Fruit fly (Drosophila melanogaster) S2 (cell line): Measurements from ENCODE around the gene Usp32.

Experiments
- CG8478 ChIP-seq: fragments of >200 bp; optimal IDR thresholded peaks from 2 replicates; lab custom pipeline; 2018
- CTCF ChIP-seq, 2 experiments: fragments of >200 bp; optimal IDR thresholded peaks; 2 replicates each; lab custom pipeline; 2018

Usp32 gene

DNA sequence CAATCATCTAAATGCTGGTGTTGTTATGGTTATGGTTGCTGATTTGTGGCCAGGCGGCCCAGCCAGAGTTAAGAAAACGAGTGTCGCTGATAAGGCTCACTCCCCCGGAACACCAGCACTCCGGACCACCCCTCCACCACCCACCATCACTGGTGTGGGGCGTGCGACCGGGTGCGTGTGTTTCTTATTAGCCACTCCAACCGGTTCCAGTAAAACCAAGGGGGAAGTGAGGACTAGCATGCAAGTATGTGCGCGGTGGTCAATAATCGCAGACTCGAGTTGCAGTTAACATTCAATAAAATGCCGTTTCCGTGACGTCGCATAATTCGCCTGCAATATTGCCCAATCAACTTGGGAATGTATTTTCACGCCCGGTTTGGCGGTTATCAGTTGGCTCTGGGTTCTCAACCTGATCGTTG lies 1.5 kb downstream of the Usp32 start:
- TF ChIP-seq CTCF (optimal IDR thresholded peaks at IDR 0.05; lab: Kevin White, UChicago) (no peak), CG8478 (lab: Kevin White, UChicago) (no peak)

DNA sequence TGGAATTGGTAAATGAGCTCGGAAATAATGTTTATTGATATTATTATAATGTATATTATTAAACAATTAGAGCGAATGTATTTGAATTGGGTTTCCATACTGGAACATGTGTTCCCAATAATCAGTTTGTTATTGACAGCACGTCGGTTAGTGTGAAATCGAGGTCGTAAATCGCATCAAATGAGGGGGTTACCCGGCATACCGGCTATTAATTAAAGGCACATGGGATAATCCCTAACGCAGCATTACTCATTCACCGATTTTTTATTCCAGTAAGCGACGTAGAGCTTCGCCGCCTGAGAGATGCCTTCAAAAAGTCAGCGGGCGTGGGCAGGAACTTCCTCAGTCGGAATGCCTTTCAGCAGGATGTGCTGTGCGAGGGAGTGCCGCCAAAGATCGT lies 2.5 kb downstream of the Usp32 start:
- TF ChIP-seq CG8478 (lab: Kevin White, UChicago) (no peak), CTCF (optimal IDR thresholded peaks at IDR 0.05; lab: Kevin White, UChicago) (no peak)

DNA sequence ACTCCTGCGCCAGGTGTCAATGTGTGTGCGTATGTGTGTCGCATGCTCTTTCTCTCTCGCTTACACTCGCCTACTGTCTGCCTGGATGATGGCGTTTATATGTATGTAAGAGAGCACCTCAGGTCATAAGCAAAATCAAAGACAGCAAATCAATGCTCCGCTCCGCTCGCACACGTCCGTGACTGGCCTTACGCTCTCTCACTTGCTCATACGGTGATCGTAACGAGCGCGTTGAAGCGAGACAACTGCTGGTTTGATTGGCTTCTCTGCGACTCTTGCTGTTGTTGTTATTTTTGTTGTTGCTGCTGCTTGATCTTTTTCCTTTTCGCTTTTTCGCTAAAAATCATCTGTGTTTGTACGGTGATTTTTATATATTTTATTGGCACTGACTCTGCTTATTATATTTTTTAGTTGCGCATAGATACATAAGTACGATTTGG lies 24.6 kb downstream of the Usp32 start:
- TF ChIP-seq CG8478 (lab: Kevin White, UChicago): no peak
- peak; percentile 17 to 49 for TF ChIP-seq CTCF (optimal IDR thresholded peaks at IDR 0.05; lab: Kevin White, UChicago)

DNA sequence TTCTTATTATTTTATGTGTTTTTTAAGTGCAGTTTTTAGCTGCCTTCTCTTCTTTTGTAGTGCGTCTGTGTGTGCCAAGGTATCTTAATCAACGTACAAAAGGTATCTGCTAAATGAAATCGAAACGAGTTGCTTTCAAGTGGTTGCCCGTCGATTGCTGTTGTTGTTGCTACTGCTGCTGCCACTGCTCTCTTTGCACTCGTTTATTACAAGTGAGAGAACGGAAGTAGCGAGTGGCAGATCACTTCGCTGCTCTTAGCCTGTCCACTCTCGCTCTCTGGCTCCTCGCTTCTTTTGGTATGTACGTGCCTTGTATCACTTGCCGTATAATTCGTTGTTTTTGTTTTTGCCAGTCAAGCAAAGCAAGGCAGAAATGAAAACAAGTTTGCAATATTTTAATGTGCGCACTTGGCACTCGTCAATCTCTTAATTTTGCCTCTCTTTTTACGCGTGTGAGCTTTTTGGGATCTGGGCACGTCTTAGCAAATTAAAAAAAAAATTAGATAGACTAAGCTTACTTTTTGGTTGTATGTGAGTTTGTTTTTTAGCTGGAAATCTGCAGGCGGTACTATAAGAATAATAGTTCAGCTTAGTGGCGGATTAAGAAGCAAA lies 25.4 kb downstream of the Usp32 start:
- TF ChIP-seq CG8478 (lab: Kevin White, UChicago): no peak

DNA sequence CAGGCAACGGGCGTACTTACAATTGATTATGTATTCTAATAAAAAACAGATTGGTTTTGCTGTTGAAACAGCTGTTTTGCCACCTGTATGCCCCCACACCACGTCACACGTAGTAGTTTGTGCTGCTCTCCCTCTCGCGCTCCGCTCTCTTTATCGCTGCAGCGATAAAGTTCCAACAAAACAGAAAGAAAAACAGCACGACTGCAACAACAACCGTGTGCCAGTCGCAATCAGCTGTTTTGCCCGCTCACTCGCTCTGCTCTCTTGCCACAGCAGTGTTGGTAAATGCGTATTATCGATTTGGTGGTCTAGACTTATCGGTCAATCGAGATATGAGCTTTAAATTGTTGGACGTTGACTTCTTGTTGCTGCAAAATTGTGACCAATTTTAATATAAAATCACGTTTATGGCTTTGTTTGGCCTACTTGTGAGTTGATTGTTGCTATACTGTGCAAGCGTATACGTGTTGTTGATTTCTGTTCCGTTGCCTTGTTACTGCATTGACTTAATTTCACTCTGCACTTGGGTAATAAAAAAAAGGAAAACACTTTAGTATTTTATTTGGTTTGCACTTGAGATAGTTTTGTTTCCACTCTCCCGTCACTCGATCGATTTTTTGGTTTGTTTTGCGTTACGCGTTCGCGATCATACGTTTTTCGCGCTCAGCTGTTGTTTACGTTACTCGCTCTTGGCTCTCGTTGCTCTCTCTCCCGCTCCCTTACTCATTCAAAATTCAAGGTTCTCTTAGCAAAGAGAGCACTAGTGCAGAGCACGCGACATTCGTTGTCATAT lies 26.1 kb downstream of the Usp32 start:
- TF ChIP-seq CG8478 (lab: Kevin White, UChicago) (no peak), CTCF (optimal IDR thresholded peaks at IDR 0.05; lab: Kevin White, UChicago) (no peak)

DNA sequence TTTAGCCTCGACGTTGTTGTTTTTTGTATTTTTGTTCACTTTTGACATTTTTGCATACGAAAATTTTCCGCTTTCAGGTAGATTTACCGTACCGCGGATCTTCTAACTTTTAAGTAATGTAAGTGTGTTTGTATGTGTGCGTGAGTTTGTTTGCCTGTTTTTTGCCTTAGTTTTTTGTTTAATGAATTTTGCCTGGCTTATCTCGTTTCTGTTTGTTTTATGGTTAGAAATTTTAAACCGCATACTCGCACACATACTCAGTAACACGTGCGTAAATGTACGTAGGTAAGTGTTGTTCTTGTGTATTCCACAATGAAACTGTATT lies 26.7 kb downstream of the Usp32 start:
- TF ChIP-seq CTCF (optimal IDR thresholded peaks at IDR 0.05; lab: Kevin White, UChicago) (no peak), CG8478 (lab: Kevin White, UChicago) (no peak)

DNA sequence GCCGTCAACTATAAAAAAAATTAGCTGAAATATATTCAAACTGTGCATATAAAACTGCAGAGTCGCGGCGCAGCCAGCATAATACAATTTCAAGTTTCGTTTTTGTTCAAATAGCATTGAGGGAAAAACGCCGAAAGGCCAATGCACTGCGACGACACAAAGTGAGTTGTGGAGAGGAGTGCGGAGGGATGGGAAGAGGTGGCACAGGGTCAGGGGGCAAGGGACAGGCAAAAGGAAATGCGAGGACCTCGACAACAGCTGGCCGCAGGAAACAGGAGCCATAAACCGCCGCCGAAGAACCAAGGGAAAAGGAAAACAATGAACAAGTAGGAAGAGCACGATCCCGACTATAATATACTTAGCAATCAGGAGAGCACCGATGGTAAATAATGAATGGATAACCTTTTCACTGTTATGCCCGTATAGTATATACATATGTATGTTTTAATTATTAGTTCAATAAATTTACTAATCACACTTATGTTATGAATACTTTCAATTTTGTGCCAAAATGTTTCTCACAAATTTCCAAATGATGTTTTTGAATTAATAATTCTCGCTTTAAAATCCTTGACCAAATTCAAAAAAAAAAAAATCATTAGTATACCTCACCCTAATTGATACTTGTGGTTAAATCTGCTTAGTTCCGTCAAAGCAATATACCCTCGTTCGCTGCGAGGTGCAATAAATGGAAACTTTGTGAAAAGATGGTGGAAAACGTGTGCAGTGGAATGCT lies 27.8 kb downstream of the Usp32 start:
- TF ChIP-seq CG8478 (lab: Kevin White, UChicago) (no peak), CTCF (optimal IDR thresholded peaks at IDR 0.05; lab: Kevin White, UChicago) (no peak)

DNA sequence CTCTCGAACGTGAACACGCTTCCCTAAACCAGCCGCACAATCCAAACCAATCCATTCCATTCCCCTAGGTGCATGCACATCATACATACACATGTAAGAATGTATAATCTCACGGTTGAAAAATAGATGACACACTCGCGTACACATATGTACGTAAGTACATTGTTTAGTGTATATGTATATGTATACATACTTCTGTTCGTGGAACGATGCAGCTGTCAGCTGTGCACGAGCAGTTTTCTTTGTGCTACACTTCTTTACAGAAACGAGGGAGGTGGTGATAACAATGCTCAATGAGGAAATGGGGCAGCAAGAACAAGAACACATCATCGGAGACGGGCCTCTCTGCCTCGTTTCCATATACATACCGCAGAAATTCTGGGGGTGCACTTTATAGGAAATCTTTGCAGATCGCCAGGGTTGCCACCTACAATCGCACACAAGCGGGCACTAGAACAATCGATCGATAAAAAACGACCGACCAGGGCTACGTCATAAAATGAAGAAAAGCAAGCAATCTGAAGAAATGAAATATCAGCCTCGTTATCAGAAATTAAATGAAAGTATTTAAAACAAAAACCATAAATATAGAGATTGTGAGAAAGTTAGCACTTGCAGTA lies 28.5 kb downstream of the Usp32 start:
- TF ChIP-seq CG8478 (lab: Kevin White, UChicago): no peak
- no peak for TF ChIP-seq CTCF (optimal IDR thresholded peaks at IDR 0.05; lab: Kevin White, UChicago)

DNA sequence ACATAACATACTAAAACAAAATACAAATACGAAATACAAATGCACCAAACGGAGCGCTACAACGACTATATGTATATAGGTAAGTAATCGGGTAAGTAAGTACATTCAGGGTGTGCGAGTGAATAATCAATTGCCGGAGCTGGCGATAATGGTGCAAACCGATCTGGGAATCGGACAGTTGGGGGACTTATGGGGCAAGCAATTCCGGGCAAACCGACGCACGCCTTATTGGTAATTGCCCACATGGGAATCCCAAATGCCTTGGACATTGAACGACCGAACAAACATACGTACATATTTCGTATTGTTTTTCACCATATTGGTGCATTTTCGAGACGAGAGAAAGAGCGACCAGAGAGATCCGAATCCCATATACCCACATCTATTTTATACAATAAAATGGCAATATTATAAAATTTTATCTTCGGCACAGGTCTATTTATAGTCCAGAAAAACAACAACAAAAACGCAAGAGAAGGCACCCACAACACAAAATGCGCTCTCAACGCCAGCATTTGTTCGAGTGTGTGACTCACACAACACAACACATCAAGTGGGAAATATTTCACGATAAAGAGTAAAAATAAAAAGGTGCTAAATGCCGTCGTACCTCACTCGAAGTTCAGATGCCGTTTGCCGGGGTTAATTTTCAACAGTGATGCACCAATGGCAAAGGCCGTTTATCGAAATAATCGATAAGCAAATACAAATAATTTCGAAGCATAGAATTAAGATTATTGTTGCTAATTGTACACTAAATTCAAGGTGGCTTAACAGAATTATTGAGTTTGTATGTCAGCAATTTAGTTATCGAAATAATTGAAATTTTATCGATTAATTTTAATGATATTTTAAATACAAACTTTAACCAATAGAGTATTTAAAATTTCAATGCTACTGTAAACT lies 29.5 kb downstream of the Usp32 start:
- TF ChIP-seq CG8478 (lab: Kevin White, UChicago) (no peak), CTCF (optimal IDR thresholded peaks at IDR 0.05; lab: Kevin White, UChicago) (no peak)

DNA sequence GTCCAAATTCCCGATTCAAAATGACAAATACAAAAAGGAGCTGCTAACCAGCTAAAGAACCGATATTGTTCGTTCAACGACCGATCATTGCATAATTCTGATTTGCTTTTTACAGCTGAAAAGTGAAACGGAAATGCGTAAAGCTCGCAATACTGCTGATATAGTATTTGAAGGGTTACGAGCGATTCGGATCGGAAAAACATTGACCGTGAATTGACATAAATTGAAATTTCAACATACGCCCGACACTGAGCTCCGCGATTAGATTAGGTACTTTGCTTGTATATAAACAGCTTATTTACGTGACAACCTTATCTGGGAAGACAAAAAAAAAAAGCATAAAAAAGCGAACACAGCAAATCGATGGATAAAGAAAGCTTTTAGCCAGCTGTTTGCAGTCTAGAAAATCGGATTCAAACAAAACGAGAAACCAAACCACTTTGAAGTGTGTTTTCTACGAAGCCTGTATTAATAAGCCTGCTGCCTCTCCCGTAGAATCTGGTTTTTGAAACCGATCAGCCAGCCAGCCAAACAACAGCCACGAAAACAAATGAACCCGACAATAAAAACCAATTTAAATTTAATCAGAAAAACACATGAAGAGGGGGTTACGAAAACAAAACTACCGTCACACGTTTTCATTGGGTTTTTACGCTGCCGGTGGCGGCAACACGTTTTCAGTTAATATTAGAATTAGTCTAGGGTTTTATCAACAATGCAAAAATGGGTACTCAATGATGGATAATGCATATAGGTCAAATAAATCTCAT lies 30.7 kb downstream of the Usp32 start:
- TF ChIP-seq CTCF (optimal IDR thresholded peaks at IDR 0.05; lab: Kevin White, UChicago): no peak
- no peak for TF ChIP-seq CG8478 (lab: Kevin White, UChicago)

DNA sequence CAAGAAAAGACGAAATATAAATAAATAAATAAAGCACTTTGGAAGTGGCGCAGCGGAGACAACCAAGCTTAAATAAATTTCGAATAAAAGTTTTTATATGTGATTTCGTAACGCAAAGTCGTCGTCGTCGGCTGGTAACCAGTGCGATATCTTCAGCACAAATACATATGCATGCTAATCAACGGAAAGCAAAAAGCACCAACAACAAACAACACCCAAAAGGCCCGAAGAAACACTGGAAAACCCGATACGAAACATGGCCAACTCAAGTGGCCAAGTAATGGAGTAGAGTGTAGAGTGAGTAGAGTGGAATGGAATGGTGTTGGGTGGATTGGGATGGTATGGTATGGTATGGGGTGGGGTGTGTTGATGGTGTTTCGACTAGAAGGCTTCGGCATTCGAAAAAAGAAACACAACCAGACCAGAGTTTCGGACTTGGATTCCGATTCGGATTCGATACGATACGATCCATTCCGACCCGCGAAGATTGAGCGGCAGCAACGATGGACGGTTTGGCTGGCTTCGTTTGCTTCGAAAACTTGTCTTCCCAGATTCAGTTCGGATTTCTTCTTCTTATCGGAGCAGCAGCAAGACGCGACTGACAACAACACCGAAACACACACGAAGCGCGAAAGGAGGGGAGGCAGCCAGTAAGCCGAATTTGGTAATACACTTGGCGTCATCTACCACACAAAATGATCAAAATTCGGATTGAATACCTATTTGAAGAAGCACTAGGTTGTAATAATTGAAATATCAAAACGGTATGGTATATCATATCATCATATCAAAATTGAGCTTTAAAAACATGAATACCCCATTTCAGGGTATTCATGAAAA lies 31.8 kb downstream of the Usp32 start:
- no peak for TF ChIP-seq CG8478 (lab: Kevin White, UChicago)
- no peak for TF ChIP-seq CTCF (optimal IDR thresholded peaks at IDR 0.05; lab: Kevin White, UChicago)

DNA sequence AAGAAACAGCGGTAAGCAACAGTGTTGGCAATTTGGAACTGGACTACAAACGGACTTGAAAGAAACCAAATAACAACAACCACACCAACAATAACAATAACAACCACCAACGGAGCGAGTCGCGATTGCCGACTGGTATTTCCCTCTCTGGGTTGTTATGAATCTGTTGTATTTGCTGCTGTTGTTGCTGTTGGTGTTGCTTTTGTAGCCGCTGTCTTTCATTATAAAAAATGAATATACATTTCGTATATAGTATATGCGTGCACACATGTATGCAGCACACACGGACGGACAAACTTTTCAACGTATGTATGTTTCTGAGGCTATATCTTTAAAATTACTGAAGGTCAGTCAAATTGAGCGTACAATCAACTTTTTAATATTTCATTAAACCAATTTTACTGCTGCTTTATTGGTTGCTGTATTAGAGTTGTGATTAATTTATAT lies 32.5 kb downstream of the Usp32 start:
- TF ChIP-seq CG8478 (lab: Kevin White, UChicago) (no peak), CTCF (optimal IDR thresholded peaks at IDR 0.05; lab: Kevin White, UChicago) (no peak)
